Worm (Caenorhabditis elegans) whole organism, L4/young adult: ENCODE data around the gene elp-1.
A peak's percentile ranks its signal among the peaks of the same experiment; 100 is the strongest.

Experiments
- dao-5 ChIP-seq: sonication (generic microtip); optimal IDR thresholded peaks from 2 replicates; lab custom pipeline; 2016; ENCODE audit warnings: missing genotype, missing genetic modification characterization, moderate library complexity, missing compliant biosample characterization
- him-1 ChIP-seq: sonication (generic microtip); optimal IDR thresholded peaks from 2 replicates; lab custom pipeline; 2016; ENCODE audit warnings: missing genotype, missing genetic modification reagents, missing genetic modification characterization, missing compliant biosample characterization

- TF ChIP-seq him-1 (tag; lab: Kevin White, UChicago) (peak; percentile 40), dao-5 (tag; lab: Kevin White, UChicago) (no peak)
These were observed 6.8 kb upstream of the elp-1 start for ce11 chrV:20776761-20777160.
